Fruit fly (Drosophila melanogaster): ENCODE data around the gene CG33648.

The CG33648 gene

DNA sequence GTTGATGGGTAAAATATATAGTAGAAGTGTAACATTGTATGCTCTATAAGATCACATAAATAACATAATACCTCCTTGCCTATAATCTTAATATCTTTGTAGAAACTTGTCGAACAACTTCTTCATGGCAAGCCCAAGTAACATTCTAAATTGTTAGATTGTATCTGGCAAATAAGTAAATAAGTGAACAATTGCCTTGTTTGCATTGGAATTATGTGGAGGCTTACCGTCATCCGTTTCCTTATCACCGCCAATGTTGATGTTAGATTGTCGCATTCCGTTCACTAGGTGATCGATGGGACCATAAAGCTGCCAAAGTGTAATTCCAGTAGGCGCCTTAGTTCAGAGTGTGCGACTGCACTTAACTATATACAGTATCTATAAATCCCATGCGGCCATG, 32.7 kb downstream of the CG33648 start (continued):
- TF ChIP-seq ftz-f1 (GFP tag; optimal IDR thresholded peaks at IDR 0.05) (no peak), Six4 (GFP tag; optimal IDR thresholded peaks at IDR 0.05) (peak; percentile 81), bbx (GFP tag; IDR thresholded peaks at IDR 0.05; ENCODE audit: partially characterized antibody) (no peak), Bteb2 (GFP tag; optimal IDR thresholded peaks at IDR 0.05) (peak; percentile 61), ERR (GFP tag; optimal IDR thresholded peaks at IDR 0.05) (peak; percentile 72), Optix (GFP tag; IDR thresholded peaks at IDR 0.05) (peak; percentile 45; the same call in 1 of the 3 replicates), MESR4 (GFP tag; optimal IDR thresholded peaks at IDR 0.05) (peak; percentile 34), sd (tag; optimal IDR thresholded peaks at IDR 0.05) (peak; percentile 80), Hmr (GFP tag; optimal IDR thresholded peaks at IDR 0.05) (peak; percentile 71), CG1603 (tag; optimal IDR thresholded peaks at IDR 0.05) (peak; percentile 90), gfzf (GFP tag; optimal IDR thresholded peaks at IDR 0.05) (peak; percentile 9), ato (GFP tag; IDR thresholded peaks at IDR 0.05; ENCODE audit: partially characterized antibody) (no peak), lmd (GFP tag; IDR thresholded peaks at IDR 0.05) (no peak), CG8944 (GFP tag; optimal IDR thresholded peaks at IDR 0.05) (peak; percentile 85), CG13894 (tag; optimal IDR thresholded peaks at IDR 0.05) (no peak), CG3163 (GFP tag; optimal IDR thresholded peaks at IDR 0.05) (peak; percentile 59), CG6254 (GFP tag; optimal IDR thresholded peaks at IDR 0.05) (peak; percentile 86), inv (GFP tag; IDR thresholded peaks at IDR 0.05; ENCODE audit: partially characterized antibody) (no peak), HmgD (GFP tag; optimal IDR thresholded peaks at IDR 0.05) (no peak), grau (tag; optimal IDR thresholded peaks at IDR 0.05) (peak; percentile 48), sna (GFP tag; IDR thresholded peaks at IDR 0.05; ENCODE audit: partially characterized antibody) (no peak), CG6813 (GFP tag; optimal IDR thresholded peaks at IDR 0.05) (peak; percentile 90), lola (GFP tag; optimal IDR thresholded peaks at IDR 0.05) (peak in 1 of 3 experiments; percentile 83), CG18764 (GFP tag; optimal IDR thresholded peaks at IDR 0.05) (peak; percentile 82), zf30C (GFP tag; optimal IDR thresholded peaks at IDR 0.05) (no peak), Elba2 (GFP tag; optimal IDR thresholded peaks at IDR 0.05) (no peak), Mad (GFP tag; optimal IDR thresholded peaks at IDR 0.05) (peak; percentile 68), hth (optimal IDR thresholded peaks at IDR 0.05) (no peak), nmo (GFP tag; optimal IDR thresholded peaks at IDR 0.05) (peak; percentile 40), CG14050 (GFP tag; IDR thresholded peaks at IDR 0.05) (peak; percentile 58; the same call in 2 of the 3 replicates), tup (GFP tag; optimal IDR thresholded peaks at IDR 0.05) (peak; percentile 95), B-H1 (GFP tag; IDR thresholded peaks at IDR 0.05) (peak; percentile 31; the same call in 1 of the 3 replicates), croc (GFP tag; conservative IDR thresholded peaks at IDR 0.05) (no peak), sob (GFP tag; IDR thresholded peaks at IDR 0.05) (peak; percentile 82), CG15269 (tag; optimal IDR thresholded peaks at IDR 0.05) (peak; percentile 54), sens-2 (GFP tag; IDR thresholded peaks at IDR 0.05) (peak; percentile 59; the same call in 1 of the 2 replicates), ranshi (GFP tag; IDR thresholded peaks at IDR 0.05) (peak; percentile 73; the same call in 1 of the 2 replicates), Gug (GFP tag; IDR thresholded peaks at IDR 0.05) (no peak), Sry-β (GFP tag; optimal IDR thresholded peaks at IDR 0.05) (peak; percentile 72), Atf6 (GFP tag; IDR thresholded peaks at IDR 0.05) (peak; percentile 77), ewg (GFP tag; optimal IDR thresholded peaks at IDR 0.05) (peak; percentile 75), CG34376 (GFP tag; optimal IDR thresholded peaks at IDR 0.05) (no peak), abd-A (tag; optimal IDR thresholded peaks at IDR 0.05) (no peak), CG4424 (GFP tag; optimal IDR thresholded peaks at IDR 0.05) (peak; percentile 63), toy (GFP tag; IDR thresholded peaks at IDR 0.05) (peak; percentile 46; the same call in 1 of the 2 replicates), hbn (GFP tag; IDR thresholded peaks at IDR 0.05; ENCODE audit: partially characterized antibody) (no peak), fd3F (GFP tag; optimal IDR thresholded peaks at IDR 0.05) (no peak), CG2116 (GFP tag; optimal IDR thresholded peaks at IDR 0.05) (peak; percentile 77), wek (GFP tag; optimal IDR thresholded peaks at IDR 0.05) (peak; percentile 92), CG12071 (GFP tag; optimal IDR thresholded peaks at IDR 0.05) (peak; percentile 68)

Data from whole organism, embryonic.